Worm (Caenorhabditis elegans): ENCODE measurements around the gene B0334.4.

B0334.4 gene

DNA sequence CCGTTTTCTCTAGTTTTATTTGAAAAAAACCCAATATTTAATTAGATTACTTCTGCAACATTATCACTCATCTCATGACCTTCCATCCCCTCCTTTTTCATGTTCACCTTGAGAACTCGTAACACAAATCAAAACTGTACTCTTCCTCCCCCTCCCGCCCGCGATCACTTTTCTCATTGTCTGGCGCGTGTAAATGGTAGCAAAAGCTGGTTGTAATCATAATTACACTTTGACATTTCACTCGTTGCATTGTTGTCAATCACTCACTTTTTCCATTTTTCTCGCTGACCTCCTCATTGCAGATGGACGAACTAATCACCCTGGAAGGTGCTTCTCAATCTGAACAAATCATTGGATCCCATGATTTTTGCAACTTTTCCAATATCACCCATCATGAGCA lies 14.9 kb downstream of the B0334.4 start, which contains the start of gene npr-41:
TSS of gene npr-41 (plus strand) at position 301 of the 400 bp plus-strand sequence.
- TF ChIP-seq dmd-4 (tag; optimal IDR thresholded peaks at IDR 0.05) = no peak
- TF ChIP-seq nhr-21 (tag; optimal IDR thresholded peaks at IDR 0.05) = no peak
- TF ChIP-seq sma-9 (GFP tag; optimal IDR thresholded peaks at IDR 0.05) = no peak
- TF ChIP-seq sma-9 (tag; optimal IDR thresholded peaks at IDR 0.05) = no peak
- TF ChIP-seq nhr-237 (tag; optimal IDR thresholded peaks at IDR 0.05) = no peak
- TF ChIP-seq blmp-1 (tag; optimal IDR thresholded peaks at IDR 0.05; ENCODE audit: insufficient read depth) = no peak
- no peak for TF ChIP-seq nhr-12 (tag; optimal IDR thresholded peaks at IDR 0.05)
- no peak for TF ChIP-seq F13H6.1 (tag; optimal IDR thresholded peaks at IDR 0.05)

DNA sequence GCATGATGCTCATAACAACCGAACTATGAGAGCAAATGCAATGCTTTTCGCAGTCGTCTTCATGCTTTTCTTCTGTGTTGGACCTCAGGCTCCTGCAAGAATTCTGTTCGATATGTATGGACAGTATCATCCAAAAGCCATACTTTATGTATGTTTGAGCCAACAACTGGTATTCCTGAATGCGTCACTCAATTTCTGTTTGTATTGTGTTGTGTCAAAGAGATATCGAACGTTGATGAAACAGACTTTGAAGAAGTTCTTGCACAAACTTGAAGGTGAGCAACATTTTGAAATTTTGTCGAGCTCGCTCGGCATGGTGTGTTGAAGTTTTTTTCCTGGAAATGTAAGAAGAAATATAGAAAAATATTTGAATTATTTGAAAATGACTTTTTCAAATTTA lies 17.4 kb downstream of the B0334.4 start:
- TF ChIP-seq C34F6.9 (tag; optimal IDR thresholded peaks at IDR 0.05) (no peak), ZK546.5 (tag; optimal IDR thresholded peaks at IDR 0.05) (no peak), peb-1 (tag; optimal IDR thresholded peaks at IDR 0.05) (no peak), ceh-82 (tag; optimal IDR thresholded peaks at IDR 0.05) (no peak), unc-55 (GFP tag; optimal IDR thresholded peaks at IDR 0.05) (no peak), zag-1 (tag; optimal IDR thresholded peaks at IDR 0.05) (no peak), dmd-4 (tag; optimal IDR thresholded peaks at IDR 0.05) (no peak), lin-39 (tag; optimal IDR thresholded peaks at IDR 0.05) (no peak), nhr-10 (tag; optimal IDR thresholded peaks at IDR 0.05) (no peak), ztf-1 (GFP tag; conservative IDR thresholded peaks at IDR 0.05) (no peak), nhr-129 (tag; optimal IDR thresholded peaks at IDR 0.05) (no peak), ama-1 (optimal IDR thresholded peaks at IDR 0.05) (no peak), sma-9 (GFP tag; optimal IDR thresholded peaks at IDR 0.05) (no peak), sma-9 (tag; optimal IDR thresholded peaks at IDR 0.05) (no peak), ztf-4 (tag; optimal IDR thresholded peaks at IDR 0.05) (no peak), R02D3.7 (tag; optimal IDR thresholded peaks at IDR 0.05) (no peak)

DNA sequence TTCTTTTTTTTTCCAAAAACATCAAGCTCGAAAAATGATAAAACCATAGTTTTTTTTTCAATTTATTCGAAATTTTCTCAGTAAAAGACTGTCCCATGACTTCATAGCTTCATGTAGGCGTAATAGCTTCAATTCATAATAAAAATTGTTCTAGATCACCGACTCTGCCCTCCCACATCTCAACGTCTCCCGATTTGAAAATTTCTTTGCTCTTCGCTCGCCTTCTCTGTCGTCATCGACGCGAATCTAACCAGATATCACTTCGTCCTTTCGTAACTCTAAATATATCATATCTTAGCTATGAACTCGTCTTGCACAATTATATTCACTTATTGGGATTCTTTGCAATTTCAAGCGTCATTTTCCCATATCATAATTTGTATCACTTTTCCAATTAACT lies 19.3 kb downstream of the B0334.4 start, which contains the start of gene srh-44:
TSS of gene srh-44 (plus strand) at position 301 of the 400 bp plus-strand sequence.
- no peak for TF ChIP-seq ztf-1 (GFP tag; conservative IDR thresholded peaks at IDR 0.05)
- no peak for TF ChIP-seq nhr-10 (tag; optimal IDR thresholded peaks at IDR 0.05)
- no peak for TF ChIP-seq F13H6.1 (tag; optimal IDR thresholded peaks at IDR 0.05)
- TF ChIP-seq zag-1 (tag; optimal IDR thresholded peaks at IDR 0.05) = no peak
- TF ChIP-seq mab-5 (tag; optimal IDR thresholded peaks at IDR 0.05) = no peak
- no peak for TF ChIP-seq ceh-16 (tag; optimal IDR thresholded peaks at IDR 0.05)
- TF ChIP-seq lin-13 (GFP tag; optimal IDR thresholded peaks at IDR 0.05) = no peak

DNA sequence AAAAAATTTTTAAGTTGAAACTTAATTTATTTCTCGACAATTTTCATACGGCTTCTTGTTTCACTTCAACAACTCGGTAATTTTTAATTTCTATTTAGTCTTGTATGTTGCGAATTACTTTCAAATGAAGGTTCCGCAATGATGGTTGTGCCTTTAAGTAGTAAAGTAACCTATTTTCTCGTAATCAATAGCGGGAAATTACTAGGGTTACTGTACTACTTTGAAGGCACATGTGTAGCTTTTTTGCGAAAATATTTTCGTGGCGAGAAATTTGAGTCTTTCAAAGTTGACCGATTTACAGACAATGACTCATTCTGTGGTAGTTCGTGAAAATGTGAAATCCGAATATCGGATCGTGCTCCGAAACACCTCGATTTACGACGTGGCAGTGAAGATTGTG lies 22.7 kb downstream of the B0334.4 start, which contains the start of gene B0334.10:
TSS of gene B0334.10 (plus strand) at position 301 of the 400 bp plus-strand sequence.
- TF ChIP-seq ztf-4 (tag; optimal IDR thresholded peaks at IDR 0.05) = no peak

DNA sequence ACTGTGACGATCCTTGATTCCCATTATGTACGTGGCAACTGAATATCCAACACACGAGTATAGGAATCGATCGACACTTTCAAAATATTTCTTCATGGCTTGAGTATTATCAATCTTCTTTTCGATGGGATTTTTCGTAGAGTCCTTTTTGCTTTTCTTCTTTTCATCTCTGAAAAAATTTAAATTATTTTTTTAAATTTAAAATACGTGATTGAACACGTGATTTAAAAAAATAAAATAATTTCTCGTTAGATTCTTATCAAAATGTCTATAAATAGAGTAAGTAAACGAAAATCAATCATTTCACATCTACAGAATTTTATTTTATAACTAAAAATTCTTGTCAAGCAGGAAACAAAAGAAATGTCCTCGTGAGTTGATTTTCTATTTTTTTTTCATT lies 25.8 kb downstream of the B0334.4 start, which contains the start of gene Y62F5A.10:
TSS of gene Y62F5A.10 (plus strand) at position 301 of the 400 bp plus-strand sequence.
- TF ChIP-seq lsy-2 (tag; optimal IDR thresholded peaks at IDR 0.05) = no peak
- no peak for TF ChIP-seq alr-1 (tag; optimal IDR thresholded peaks at IDR 0.05)
- no peak for TF ChIP-seq dmd-4 (tag; optimal IDR thresholded peaks at IDR 0.05)
- no peak for TF ChIP-seq mbf-1 (tag; optimal IDR thresholded peaks at IDR 0.05)
- TF ChIP-seq mdl-1 (tag; optimal IDR thresholded peaks at IDR 0.05) = no peak
- TF ChIP-seq nhr-11 (tag; optimal IDR thresholded peaks at IDR 0.05) = no peak
- TF ChIP-seq lin-39 (tag; optimal IDR thresholded peaks at IDR 0.05) = no peak
- TF ChIP-seq elt-3 (tag; optimal IDR thresholded peaks at IDR 0.05) = no peak
- TF ChIP-seq egl-27 (tag; optimal IDR thresholded peaks at IDR 0.05) = no peak
- no peak for TF ChIP-seq mab-5 (tag; optimal IDR thresholded peaks at IDR 0.05)
- TF ChIP-seq F13H6.1 (tag; optimal IDR thresholded peaks at IDR 0.05) = no peak
- no peak for TF ChIP-seq gmeb-1 (tag; optimal IDR thresholded peaks at IDR 0.05)
- no peak for TF ChIP-seq nhr-23 (tag; optimal IDR thresholded peaks at IDR 0.05)
- no peak for TF ChIP-seq sem-4 (tag; optimal IDR thresholded peaks at IDR 0.05)

DNA sequence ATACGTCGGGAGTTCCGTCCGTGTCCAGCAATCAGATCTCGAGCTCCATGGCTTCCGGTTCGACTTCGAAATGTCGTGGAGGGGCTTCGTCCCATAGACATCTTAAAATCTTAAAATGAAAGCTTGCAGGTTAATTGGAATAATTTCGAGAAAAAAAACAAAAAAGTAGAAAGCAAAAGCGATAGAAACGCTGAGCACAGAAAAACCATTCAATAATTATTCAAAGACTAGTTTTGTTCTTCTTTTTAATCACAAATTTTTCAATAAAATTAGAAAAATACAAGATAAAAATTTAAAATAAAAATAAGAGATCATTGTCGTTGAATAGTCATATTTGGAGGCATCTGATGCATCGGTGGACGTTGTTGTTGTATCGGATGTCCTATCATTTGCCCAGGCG lies 31.5 kb downstream of the B0334.4 start, which contains the start of gene age-1:
TSS of gene age-1 (minus strand) at position 101 of the 400 bp plus-strand sequence.
- TF ChIP-seq ztf-1 (GFP tag; conservative IDR thresholded peaks at IDR 0.05) (no peak), ztf-11 (tag; optimal IDR thresholded peaks at IDR 0.05) (no peak), sma-3 (GFP tag; optimal IDR thresholded peaks at IDR 0.05) (no peak), lin-39 (tag; optimal IDR thresholded peaks at IDR 0.05) (no peak), ztf-4 (tag; optimal IDR thresholded peaks at IDR 0.05) (no peak), R02D3.7 (tag; optimal IDR thresholded peaks at IDR 0.05) (no peak), egl-27 (tag; optimal IDR thresholded peaks at IDR 0.05) (no peak)

Data from whole organism, L2 larva.